Fruit fly (Drosophila melanogaster): ENCODE data around the gene Nrx-1.
A peak's percentile ranks its signal among the peaks of the same experiment; 100 is the strongest.

The Nrx-1 gene

dm6 chr3R:22424602-22425190 is 43.6 kb upstream of the Nrx-1 start, which contains the start of gene pinta (continued):
- TF ChIP-seq da (GFP tag; optimal IDR thresholded peaks at IDR 0.05) (no peak), otp (GFP tag; IDR thresholded peaks at IDR 0.05) (0 out of 3 replicates have a peak, but pooled peaks have one; percentile 2), Xrp1 (GFP tag; IDR thresholded peaks at IDR 0.05) (no peak), CG1832 (GFP tag; optimal IDR thresholded peaks at IDR 0.05) (no peak), CG17802 (tag; optimal IDR thresholded peaks at IDR 0.05) (no peak), ems (GFP tag; optimal IDR thresholded peaks at IDR 0.05) (no peak), CG11504 (tag; optimal IDR thresholded peaks at IDR 0.05) (peak; percentile 93), CG31224 (GFP tag; IDR thresholded peaks at IDR 0.05) (no peak), emc (GFP tag; optimal IDR thresholded peaks at IDR 0.05) (no peak), CG11398 (GFP tag; optimal IDR thresholded peaks at IDR 0.05) (no peak), CG4360 (GFP tag; IDR thresholded peaks at IDR 0.05) (peak; percentile 27; the same call in 1 of the 2 replicates), Scr (GFP tag; IDR thresholded peaks at IDR 0.05; ENCODE audit: partially characterized antibody) (peak; percentile 31; the same call in 1 of the 2 replicates), Dll (GFP tag; IDR thresholded peaks at IDR 0.05; ENCODE audit: partially characterized antibody) (0 out of 4 replicates have a peak, but pooled peaks have one; percentile 29), Blimp-1 (GFP tag; optimal IDR thresholded peaks at IDR 0.05) (no peak), Sry-δ (GFP tag; optimal IDR thresholded peaks at IDR 0.05) (peak; percentile 59), Aef1 (GFP tag; IDR thresholded peaks at IDR 0.05) (no peak), bbx (GFP tag; IDR thresholded peaks at IDR 0.05; ENCODE audit: partially characterized antibody) (no peak), CG5245 (GFP tag; optimal IDR thresholded peaks at IDR 0.05) (no peak), nom (GFP tag; optimal IDR thresholded peaks at IDR 0.05) (no peak), sim (GFP tag; IDR thresholded peaks at IDR 0.05) (no peak), CG4424 (GFP tag; optimal IDR thresholded peaks at IDR 0.05) (no peak), CG16813 (GFP tag; IDR thresholded peaks at IDR 0.05; ENCODE audit: partially characterized antibody) (0 out of 3 replicates have a peak, but pooled peaks have one; percentile 22), CG9876 (GFP tag; optimal IDR thresholded peaks at IDR 0.05) (no peak), stc (GFP tag; IDR thresholded peaks at IDR 0.05) (no peak), NC2α (GFP tag; optimal IDR thresholded peaks at IDR 0.05) (no peak), zen (tag; optimal IDR thresholded peaks at IDR 0.05) (no peak), CG8924 (tag; optimal IDR thresholded peaks at IDR 0.05) (peak; percentile 39), BEAF-32 (GFP tag; optimal IDR thresholded peaks at IDR 0.05) (peak; percentile 37), CG17359 (tag; optimal IDR thresholded peaks at IDR 0.05) (no peak), CG17612 (GFP tag; IDR thresholded peaks at IDR 0.05) (no peak), sens (GFP tag) (no peak), chif (GFP tag; optimal IDR thresholded peaks at IDR 0.05) (no peak)

- TF ChIP-seq YL-1 (GFP tag; optimal IDR thresholded peaks at IDR 0.05) (no peak), ash1 (GFP tag; optimal IDR thresholded peaks at IDR 0.05) (no peak), Ets65A (GFP tag) (no peak), p53 (GFP tag; optimal IDR thresholded peaks at IDR 0.05) (no peak), Tbp (GFP tag; optimal IDR thresholded peaks at IDR 0.05) (no peak), CG10366 (GFP tag; IDR thresholded peaks at IDR 0.05) (no peak), Atf3 (GFP tag; optimal IDR thresholded peaks at IDR 0.05) (no peak), CG4360 (GFP tag; IDR thresholded peaks at IDR 0.05) (no peak), chn (GFP tag; optimal IDR thresholded peaks at IDR 0.05) (no peak), Myb (GFP tag; optimal IDR thresholded peaks at IDR 0.05) (no peak), CG11723 (GFP tag; optimal IDR thresholded peaks at IDR 0.05) (no peak), pita (GFP tag; optimal IDR thresholded peaks at IDR 0.05) (no peak), fu2 (GFP tag; optimal IDR thresholded peaks at IDR 0.05) (no peak), Xrp1 (GFP tag; IDR thresholded peaks at IDR 0.05) (no peak), sd (tag; optimal IDR thresholded peaks at IDR 0.05) (peak; percentile 31), trem (tag; optimal IDR thresholded peaks at IDR 0.05) (no peak), CG2120 (GFP tag; optimal IDR thresholded peaks at IDR 0.05) (no peak), btn (GFP tag; optimal IDR thresholded peaks at IDR 0.05) (no peak), stwl (tag; optimal IDR thresholded peaks at IDR 0.05) (no peak), sr (GFP tag; IDR thresholded peaks at IDR 0.05) (0 out of 3 replicates have a peak, but pooled peaks have one; percentile 2), her (GFP tag; optimal IDR thresholded peaks at IDR 0.05) (no peak)
These were observed 36.0 kb upstream of the Nrx-1 start for dm6 chr3R:22432200-22432804.

Data from whole organism, embryonic.